Fruit fly (Drosophila melanogaster) S2 (cell line): Measurements from ENCODE around the gene Yif1.

Source experiments
- CG8478 ChIP-seq: fragments of >200 bp; optimal IDR thresholded peaks from 2 replicates; lab custom pipeline; 2018
- CTCF ChIP-seq, 2 experiments: fragments of >200 bp; optimal IDR thresholded peaks; 2 replicates each; lab custom pipeline; 2018

- no peak for TF ChIP-seq CG8478 (lab: Kevin White, UChicago)
- TF ChIP-seq CTCF (optimal IDR thresholded peaks at IDR 0.05; lab: Kevin White, UChicago), result no peak
Measured at dm6 chr3R:26717864-26718263, at the start of gene Yif1.
